Worm (Caenorhabditis elegans): ENCODE results near the gene cept-2.
A peak's percentile ranks its signal among the peaks of the same experiment; 100 is the strongest.

Gene cept-2

ce11 chrV:14355738-14356368 is 8.3 kb downstream of the cept-2 start, which contains the start of gene cyn-1 (continued):
- peak; percentile 90 for TF ChIP-seq xbp-1 (tag; optimal IDR thresholded peaks at IDR 0.05)
- TF ChIP-seq dpl-1 (GFP tag; optimal IDR thresholded peaks at IDR 0.05), result peak; percentile 97 to 98 (median 98)
- peak; percentile 63 for TF ChIP-seq C04F5.9 (tag; optimal IDR thresholded peaks at IDR 0.05)
- no peak for TF ChIP-seq nhr-28 (tag; optimal IDR thresholded peaks at IDR 0.05)
- peak; percentile 58 for TF ChIP-seq F16B12.6 (tag; optimal IDR thresholded peaks at IDR 0.05)
- peak; percentile 67 for TF ChIP-seq zip-4 (GFP tag; optimal IDR thresholded peaks at IDR 0.05)
- peak; percentile 29 for TF ChIP-seq ceh-90 (tag; optimal IDR thresholded peaks at IDR 0.05)
- peak; percentile 88 for TF ChIP-seq nhr-90 (tag; optimal IDR thresholded peaks at IDR 0.05; ENCODE audit: poor library complexity)
- peak in 1 of 2 experiments; percentile 63 for TF ChIP-seq mdl-1 (tag; optimal IDR thresholded peaks at IDR 0.05)
- peak; percentile 67 for TF ChIP-seq fkh-10 (GFP tag; optimal IDR thresholded peaks at IDR 0.05)
- no peak for TF ChIP-seq unc-98 (GFP tag; IDR thresholded peaks at IDR 0.05)
- TF ChIP-seq fkh-4 (tag; optimal IDR thresholded peaks at IDR 0.05; ENCODE audit: borderline replicate concordance), result peak; percentile 27
- TF ChIP-seq hlh-17 (GFP tag; optimal IDR thresholded peaks at IDR 0.05; ENCODE audit: borderline replicate concordance), result no peak
- peak; percentile 71 for TF ChIP-seq nhr-77 (tag; optimal IDR thresholded peaks at IDR 0.05)
- no peak for TF ChIP-seq pqm-1 (tag; optimal IDR thresholded peaks at IDR 0.05)
- TF ChIP-seq fos-1 (tag; optimal IDR thresholded peaks at IDR 0.05), result peak; percentile 71
- TF ChIP-seq swsn-7 (tag; optimal IDR thresholded peaks at IDR 0.05), result peak; percentile 91
- peak; percentile 85 for TF ChIP-seq dsc-1 (tag; optimal IDR thresholded peaks at IDR 0.05)
- TF ChIP-seq isw-1 (GFP tag; IDR thresholded peaks at IDR 0.05), result peak; percentile 77
- peak; percentile 76 for TF ChIP-seq egl-13 (tag; optimal IDR thresholded peaks at IDR 0.05)
- TF ChIP-seq lir-3 (tag; optimal IDR thresholded peaks at IDR 0.05; ENCODE audit: poor library complexity), result peak; percentile 46
- peak; percentile 63 for TF ChIP-seq fkh-8 (tag; optimal IDR thresholded peaks at IDR 0.05)
- peak; percentile 75 for TF ChIP-seq blmp-1 (tag; optimal IDR thresholded peaks at IDR 0.05)
- no peak for TF ChIP-seq efl-3 (GFP tag; optimal IDR thresholded peaks at IDR 0.05)
- no peak for TF ChIP-seq Y116A8C.19 (tag; optimal IDR thresholded peaks at IDR 0.05; ENCODE audit: borderline replicate concordance)
- peak; percentile 78 for TF ChIP-seq irx-1 (tag; optimal IDR thresholded peaks at IDR 0.05)
- TF ChIP-seq lin-15B (tag; optimal IDR thresholded peaks at IDR 0.05), result peak; percentile 80
- no peak for TF ChIP-seq ets-5 (GFP tag; IDR thresholded peaks at IDR 0.05)
- peak; percentile 9 for TF ChIP-seq sup-37 (GFP tag; optimal IDR thresholded peaks at IDR 0.05)
- peak; percentile 66 for TF ChIP-seq ztf-4 (tag; optimal IDR thresholded peaks at IDR 0.05)
- TF ChIP-seq nhr-237 (tag; optimal IDR thresholded peaks at IDR 0.05), result peak; percentile 26
- no peak for TF ChIP-seq unc-30 (tag; optimal IDR thresholded peaks at IDR 0.05)

- TF ChIP-seq nhr-85 (tag) (peak; percentile 13), nhr-71 (tag; optimal IDR thresholded peaks at IDR 0.05) (peak; percentile 13), nhr-19 (GFP tag; conservative IDR thresholded peaks at IDR 0.05) (peak; percentile 32; the same call in 1 of the 2 replicates), nhr-90 (tag; optimal IDR thresholded peaks at IDR 0.05; ENCODE audit: poor library complexity) (peak; percentile 34), alr-1 (tag; optimal IDR thresholded peaks at IDR 0.05; ENCODE audit: borderline replicate concordance) (no peak), snpc-4 (tag; optimal IDR thresholded peaks at IDR 0.05) (peak; percentile 86), rnt-1 (tag; optimal IDR thresholded peaks at IDR 0.05) (peak; percentile 29), grh-1 (GFP tag; IDR thresholded peaks at IDR 0.05) (0 out of 2 replicates have a peak, but pooled peaks have one; percentile 9), zip-4 (GFP tag; optimal IDR thresholded peaks at IDR 0.05) (no peak)
Measured at ce11 chrV:14358577-14358976, 11.0 kb downstream of the cept-2 start, which contains the start of gene Y49A3A.4. TSS of gene Y49A3A.4 (minus strand) at chrV:14358890.

ce11 chrV:14361973-14362372 is 14.4 kb downstream of the cept-2 start:
- TF ChIP-seq lin-14 (GFP tag; optimal IDR thresholded peaks at IDR 0.05) (no peak), aha-1 (tag; optimal IDR thresholded peaks at IDR 0.05) (no peak), alr-1 (tag; optimal IDR thresholded peaks at IDR 0.05; ENCODE audit: borderline replicate concordance) (no peak), dpl-1 (GFP tag; optimal IDR thresholded peaks at IDR 0.05) (no peak)
